Worm (Caenorhabditis elegans) whole organism, young adult: ENCODE data around the gene T22F3.12.
"Not testable (repeated sequence)": the region's sequence is repeated elsewhere in the genome, so short reads cannot be mapped to it uniquely, and the experiment has no call there.

ENCODE experiments used
- B0019.2 ChIP-seq: fragments of 200-800 bp; sonication (Bioruptor generic); conservative IDR thresholded peaks from 2 replicates; pipeline ENCODE4 v1.3.6; 2022; ENCODE audit warnings: missing genetic modification reagents, missing genetic modification characterization, missing compliant biosample characterization
- B0261.1 ChIP-seq: sonication (generic microtip); optimal IDR thresholded peaks from 2 replicates; lab custom pipeline; 2016; ENCODE audit warnings: mild to moderate bottlenecking, missing genetic modification characterization, moderate library complexity, missing compliant biosample characterization
- F22D6.2 ChIP-seq: sonication (generic microtip); optimal IDR thresholded peaks from 2 replicates; lab custom pipeline; 2016; ENCODE audit warnings: mild to moderate bottlenecking, missing genetic modification characterization, missing compliant biosample characterization
- Y67H2A.10 ChIP-seq: fragments of 200-800 bp; sonication (Bioruptor generic); conservative IDR thresholded peaks from 2 replicates; pipeline ENCODE4 v1.3.6; 2022; ENCODE audit warnings: missing genetic modification reagents, missing genetic modification characterization, missing compliant biosample characterization
- efl-1 ChIP-seq: fragments of 150-350 bp; optimal IDR thresholded peaks from 2 replicates; lab custom pipeline; 2014; ENCODE audit warnings: missing biosample characterization, missing genetic modification reagents, missing genetic modification characterization
- madf-6 ChIP-seq: fragments of 200-800 bp; sonication (Bioruptor generic); IDR thresholded peaks from 2 replicates; pipeline ENCODE4 v1.3.6; 2022; ENCODE audit warnings: missing genetic modification reagents, missing genetic modification characterization, missing compliant biosample characterization
- nhr-27 ChIP-seq: fragments of 200-800 bp; sonication (Bioruptor generic); optimal IDR thresholded peaks from 2 replicates; lab custom pipeline; 2018; ENCODE audit warnings: mild to moderate bottlenecking, missing genetic modification characterization, moderate library complexity, missing compliant biosample characterization
- sdz-38 ChIP-seq: sonication (generic microtip); optimal IDR thresholded peaks from 2 replicates; lab custom pipeline; 2016; ENCODE audit warnings: missing genotype, missing genetic modification characterization, missing compliant biosample characterization
- unc-62 ChIP-seq: fragments of 150-350 bp; optimal IDR thresholded peaks from 2 replicates; lab custom pipeline; 2014; ENCODE audit warnings: missing biosample characterization, missing genetic modification reagents, missing genetic modification characterization

- not testable (repeated sequence) for TF ChIP-seq sdz-38 (tag; lab: Kevin White, UChicago); nhr-27 (tag; lab: Kevin White, UChicago); B0019.2 (GFP tag; lab: Robert Waterston, UW); efl-1; madf-6 (GFP tag; lab: Robert Waterston, UW); Y67H2A.10 (GFP tag; lab: Robert Waterston, UW); B0261.1 (tag; lab: Kevin White, UChicago); unc-62 (GFP tag; lab: Kevin White, UChicago); F22D6.2
Observed at ce11 chrV:3570695-3571094, 21.3 kb downstream of the T22F3.12 start, which contains the start of gene F40C5.2.
